Worm (Caenorhabditis elegans): ENCODE measurements around the gene str-92.

ce11 chrV:17659228-17659627, 17.2 kb downstream of the str-92 start, which contains the start of gene fbxa-108:
- no peak for TF ChIP-seq ama-1 (optimal IDR thresholded peaks at IDR 0.05)
- no peak for TF ChIP-seq tbx-37 (GFP tag; conservative IDR thresholded peaks at IDR 0.05)
- no peak for TF ChIP-seq F13C5.2 (tag; optimal IDR thresholded peaks at IDR 0.05)
- TF ChIP-seq scrt-1 (GFP tag; IDR thresholded peaks at IDR 0.05), result no peak
- no peak for TF ChIP-seq ceh-36 (tag; optimal IDR thresholded peaks at IDR 0.05)
- no peak for TF ChIP-seq B0310.2 (tag; optimal IDR thresholded peaks at IDR 0.05)
- TF ChIP-seq tra-4 (tag; optimal IDR thresholded peaks at IDR 0.05), result no peak
- TF ChIP-seq hnd-1 (tag; optimal IDR thresholded peaks at IDR 0.05), result no peak
